Worm (Caenorhabditis elegans) whole organism, mixed stage, embryonic: Measurements from ENCODE around the gene K09C4.7.

Experiments used
- bed-3 ChIP-seq: fragments of 200-800 bp; sonication (Bioruptor generic); optimal IDR thresholded peaks from 3 replicates; lab custom pipeline; 2018; ENCODE audit warnings: mild to moderate bottlenecking, missing genetic modification characterization, moderate library complexity, missing compliant biosample characterization
- ceh-39 ChIP-seq: fragments of 150-350 bp; optimal IDR thresholded peaks from 2 replicates; lab custom pipeline; 2014; ENCODE audit warnings: missing biosample characterization, missing genetic modification characterization
- ceh-43 ChIP-seq: fragments of 200-800 bp; sonication (Bioruptor generic); optimal IDR thresholded peaks from 2 replicates; lab custom pipeline; 2018; ENCODE audit warnings: mild to moderate bottlenecking, missing genetic modification characterization, moderate library complexity, missing compliant biosample characterization
- ceh-83 ChIP-seq: fragments of 200-800 bp; sonication (Bioruptor generic); optimal IDR thresholded peaks from 2 replicates; lab custom pipeline; 2018; ENCODE audit warnings: mild to moderate bottlenecking, missing genetic modification characterization, missing compliant biosample characterization
- ces-1 ChIP-seq: fragments of 150-350 bp; optimal IDR thresholded peaks from 2 replicates; lab custom pipeline; 2014; ENCODE audit warnings: missing biosample characterization, missing genetic modification reagents, missing genetic modification characterization
- cnd-1 ChIP-seq: fragments of 200-800 bp; sonication (Bioruptor generic); optimal IDR thresholded peaks from 2 replicates; lab custom pipeline; 2018; ENCODE audit warnings: mild to moderate bottlenecking, missing genetic modification characterization, missing compliant biosample characterization
- elt-1 ChIP-seq: sonication (generic microtip); optimal IDR thresholded peaks from 2 replicates; lab custom pipeline; 2017; ENCODE audit warnings: missing genetic modification characterization, mild to moderate bottlenecking, missing compliant biosample characterization, antibody characterized with exemption, moderate library complexity, borderline replicate concordance; ENCODE audit not compliant: insufficient read depth
- ham-2 ChIP-seq: fragments of 200-800 bp; sonication (Bioruptor generic); optimal IDR thresholded peaks from 2 replicates; lab custom pipeline; 2018; ENCODE audit warnings: mild to moderate bottlenecking, missing genetic modification characterization, missing compliant biosample characterization
- hlh-1 ChIP-seq: fragments of 150-350 bp; optimal IDR thresholded peaks from 2 replicates; lab custom pipeline; 2014; ENCODE audit warnings: missing biosample characterization, missing genetic modification reagents, missing genetic modification characterization
- lin-13 ChIP-seq: fragments of 150-350 bp; optimal IDR thresholded peaks from 2 replicates; lab custom pipeline; 2014; ENCODE audit warnings: missing biosample characterization, missing genetic modification characterization
- lin-32 ChIP-seq: fragments of 200-800 bp; sonication (Bioruptor generic); optimal IDR thresholded peaks from 2 replicates; lab custom pipeline; 2018; ENCODE audit warnings: mild to moderate bottlenecking, missing genetic modification characterization, missing compliant biosample characterization
- lsy-2 ChIP-seq: fragments of 150-350 bp; optimal IDR thresholded peaks from 2 replicates; lab custom pipeline; 2014; ENCODE audit warnings: missing biosample characterization, missing genetic modification characterization
- mep-1 ChIP-seq: fragments of 150-350 bp; optimal IDR thresholded peaks from 2 replicates; lab custom pipeline; 2017; ENCODE audit warnings: missing biosample characterization, missing genetic modification reagents, missing genetic modification characterization, inconsistent platforms
- mls-2 ChIP-seq: sonication (generic microtip); optimal IDR thresholded peaks from 2 replicates; lab custom pipeline; 2016; ENCODE audit warnings: mild to moderate bottlenecking, missing genetic modification characterization, moderate library complexity, missing compliant biosample characterization
- nhr-2 ChIP-seq: fragments of 150-350 bp; optimal IDR thresholded peaks from 2 replicates; lab custom pipeline; 2014; ENCODE audit warnings: missing biosample characterization, missing genetic modification characterization
- nhr-28 ChIP-seq: fragments of 150-350 bp; optimal IDR thresholded peaks from 2 replicates; lab custom pipeline; 2014; ENCODE audit warnings: missing biosample characterization, missing genetic modification characterization
- nhr-76 ChIP-seq: sonication (generic microtip); optimal IDR thresholded peaks from 2 replicates; lab custom pipeline; 2017; ENCODE audit warnings: missing biosample characterization, missing genetic modification characterization
- pha-4 ChIP-seq: fragments of 150-350 bp; optimal IDR thresholded peaks from 2 replicates; lab custom pipeline; 2018; ENCODE audit warnings: missing biosample characterization, missing genetic modification reagents, missing genetic modification characterization
- snpc-4 ChIP-seq: fragments of 150-350 bp; optimal IDR thresholded peaks from 2 replicates; lab custom pipeline; 2014; ENCODE audit warnings: missing biosample characterization, missing genetic modification characterization
- sptf-1 ChIP-seq: sonication (generic microtip); optimal IDR thresholded peaks from 2 replicates; lab custom pipeline; 2017; ENCODE audit warnings: mild to moderate bottlenecking, missing genetic modification characterization, moderate library complexity, missing compliant biosample characterization
- tbx-8 ChIP-seq: fragments of 200-800 bp; sonication (Bioruptor generic); optimal IDR thresholded peaks from 2 replicates; lab custom pipeline; 2018; ENCODE audit warnings: mild to moderate bottlenecking, missing genetic modification characterization, moderate library complexity, missing compliant biosample characterization
- unc-120 ChIP-seq: sonication (generic microtip); optimal IDR thresholded peaks from 2 replicates; lab custom pipeline; 2017; ENCODE audit warnings: missing genetic modification characterization, missing compliant biosample characterization; ENCODE audit not compliant: poor library complexity, severe bottlenecking
- unc-62 ChIP-seq: fragments of 150-350 bp; optimal IDR thresholded peaks from 2 replicates; lab custom pipeline; 2014; ENCODE audit warnings: missing biosample characterization, missing genetic modification reagents, missing genetic modification characterization
- zip-8 ChIP-seq: fragments of 150-350 bp; optimal IDR thresholded peaks from 2 replicates; lab custom pipeline; 2014; ENCODE audit warnings: missing biosample characterization, missing genetic modification characterization
- ztf-11 ChIP-seq: fragments of 150-350 bp; optimal IDR thresholded peaks from 2 replicates; lab custom pipeline; 2014; ENCODE audit warnings: missing biosample characterization, missing genetic modification characterization

K09C4.7 gene

DNA sequence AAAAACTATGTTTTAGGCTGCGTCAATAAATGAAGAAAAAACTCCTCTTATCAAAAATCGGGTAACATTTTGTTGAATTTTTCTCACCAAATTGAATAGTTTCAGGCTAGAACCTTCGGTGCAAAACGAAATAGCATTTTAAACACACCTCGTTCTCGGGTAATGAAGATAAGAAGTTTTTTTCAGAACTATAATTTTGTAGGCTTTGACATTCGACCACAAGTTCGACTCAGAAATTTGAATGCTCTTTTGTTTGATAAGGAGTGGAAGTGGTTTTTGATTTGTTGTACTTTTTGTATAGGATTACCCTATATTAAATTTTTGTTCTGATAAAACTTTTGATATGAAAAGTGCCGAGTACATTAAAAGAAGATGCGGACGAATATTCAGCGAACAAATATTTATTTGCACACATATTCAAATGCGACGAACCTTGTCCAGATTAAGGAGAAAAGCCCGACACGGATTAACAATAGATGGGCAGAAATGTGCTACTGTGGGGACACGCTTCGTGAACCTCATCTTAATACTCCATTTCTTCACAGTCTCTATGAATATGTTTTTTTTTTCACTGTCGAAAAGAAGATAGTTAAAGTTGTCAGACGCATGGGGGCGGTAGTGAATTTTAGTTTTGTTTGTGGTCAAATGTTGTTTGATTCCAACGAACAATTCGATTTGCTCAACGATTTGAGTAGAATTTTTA is 34.1 kb downstream of the K09C4.7 start:
- TF ChIP-seq sptf-1 (tag; lab: Kevin White, UChicago) (no peak), pha-4 (tag; lab: Kevin White, UChicago) (peak; percentile 53)

DNA sequence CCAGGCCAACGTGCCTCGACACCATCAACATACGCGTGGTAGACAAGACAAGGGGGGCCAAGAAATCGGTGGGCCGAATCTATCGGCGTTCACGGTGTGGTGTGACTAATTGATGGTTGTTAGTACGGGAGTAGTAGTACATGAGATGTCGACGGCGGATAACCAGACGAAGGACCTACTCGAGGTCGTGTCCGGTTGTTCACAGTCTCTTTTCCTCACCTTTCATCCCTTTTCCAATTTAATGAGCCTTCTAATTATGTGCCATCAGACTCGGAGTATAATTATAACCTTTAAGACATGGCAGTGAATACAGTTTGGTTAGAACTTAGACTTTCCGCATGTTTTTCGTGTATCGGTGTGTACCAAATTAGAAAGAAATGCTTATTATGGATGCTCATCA is 38.0 kb downstream of the K09C4.7 start:
- TF ChIP-seq ceh-43 (GFP tag; lab: Kevin White, UChicago), result peak; percentile 63
- no peak for TF ChIP-seq nhr-28
- TF ChIP-seq lin-13 (tag; lab: Kevin White, UChicago), result no peak
- no peak for TF ChIP-seq lsy-2 (tag; lab: Kevin White, UChicago)
- no peak for TF ChIP-seq elt-1 (tag; lab: Kevin White, UChicago)
- no peak for TF ChIP-seq nhr-76 (tag; lab: Kevin White, UChicago)
- peak; percentile 90 for TF ChIP-seq nhr-2 (tag; lab: Kevin White, UChicago)
- TF ChIP-seq zip-8 (tag; lab: Kevin White, UChicago), result no peak
- no peak for TF ChIP-seq ztf-11 (tag; lab: Kevin White, UChicago)
- TF ChIP-seq hlh-1 (tag; lab: Kevin White, UChicago), result no peak
- TF ChIP-seq lin-32, result no peak
- peak; percentile 35 for TF ChIP-seq mls-2
- no peak for TF ChIP-seq unc-120 (tag; lab: Kevin White, UChicago)
- peak; percentile 44 for TF ChIP-seq sptf-1 (tag; lab: Kevin White, UChicago)
- no peak for TF ChIP-seq snpc-4 (tag; lab: Kevin White, UChicago)
- TF ChIP-seq tbx-8 (GFP tag; lab: Kevin White, UChicago), result no peak

DNA sequence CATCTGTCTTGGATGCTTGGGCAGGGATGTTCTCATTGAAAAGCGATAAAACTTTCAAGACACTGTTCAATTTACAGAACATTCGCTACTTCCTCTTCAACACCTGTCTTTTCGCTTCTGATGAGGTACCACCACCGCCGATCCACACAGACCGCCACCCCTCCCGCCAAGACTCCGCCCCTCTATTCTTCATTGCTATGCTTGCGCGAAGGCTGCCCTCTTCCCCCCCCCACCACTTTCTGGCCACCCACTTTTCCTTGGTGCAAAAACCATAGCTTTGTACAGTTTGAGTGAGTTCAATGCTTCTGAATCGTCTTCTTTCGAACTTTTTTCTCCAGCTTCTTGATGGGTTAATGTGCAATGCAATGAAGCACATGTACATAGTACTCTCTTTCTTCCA is 41.3 kb downstream of the K09C4.7 start:
- TF ChIP-seq mls-2 (peak; percentile 36), elt-1 (tag; lab: Kevin White, UChicago) (no peak), cnd-1 (tag; lab: Kevin White, UChicago) (peak; percentile 22), ham-2 (peak; percentile 57), ceh-39 (no peak), bed-3 (GFP tag; lab: Kevin White, UChicago) (no peak), tbx-8 (GFP tag; lab: Kevin White, UChicago) (no peak), sptf-1 (tag; lab: Kevin White, UChicago) (peak; percentile 27)

DNA sequence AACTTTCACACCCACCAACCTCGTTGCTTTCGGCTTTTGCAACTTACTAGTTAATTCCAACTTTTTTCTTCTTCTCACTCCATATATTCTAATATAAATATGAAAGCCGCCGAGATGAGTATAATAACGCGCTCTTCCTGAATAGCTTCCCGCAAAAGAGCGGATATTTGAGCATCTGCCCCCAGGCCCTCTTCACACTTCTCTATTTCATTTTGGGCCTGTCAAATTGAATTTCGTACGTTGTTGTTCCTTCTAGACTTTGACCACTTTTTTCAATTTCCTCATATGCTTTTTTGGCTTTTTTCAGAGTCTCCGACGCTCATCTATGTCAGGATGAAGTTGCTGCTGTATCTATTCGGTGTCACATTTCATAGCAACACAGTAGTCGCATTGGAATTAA is 42.3 kb downstream of the K09C4.7 start, which contains the start of gene ddr-2:
TSS of gene ddr-2 (plus strand) at position 301 of the 400 bp plus-strand sequence.
- TF ChIP-seq mep-1 (tag; lab: Kevin White, UChicago) (no peak), unc-62 (no peak), zip-8 (tag; lab: Kevin White, UChicago) (no peak), ceh-39 (no peak), ces-1 (GFP tag; lab: Kevin White, UChicago) (peak; percentile 67)

DNA sequence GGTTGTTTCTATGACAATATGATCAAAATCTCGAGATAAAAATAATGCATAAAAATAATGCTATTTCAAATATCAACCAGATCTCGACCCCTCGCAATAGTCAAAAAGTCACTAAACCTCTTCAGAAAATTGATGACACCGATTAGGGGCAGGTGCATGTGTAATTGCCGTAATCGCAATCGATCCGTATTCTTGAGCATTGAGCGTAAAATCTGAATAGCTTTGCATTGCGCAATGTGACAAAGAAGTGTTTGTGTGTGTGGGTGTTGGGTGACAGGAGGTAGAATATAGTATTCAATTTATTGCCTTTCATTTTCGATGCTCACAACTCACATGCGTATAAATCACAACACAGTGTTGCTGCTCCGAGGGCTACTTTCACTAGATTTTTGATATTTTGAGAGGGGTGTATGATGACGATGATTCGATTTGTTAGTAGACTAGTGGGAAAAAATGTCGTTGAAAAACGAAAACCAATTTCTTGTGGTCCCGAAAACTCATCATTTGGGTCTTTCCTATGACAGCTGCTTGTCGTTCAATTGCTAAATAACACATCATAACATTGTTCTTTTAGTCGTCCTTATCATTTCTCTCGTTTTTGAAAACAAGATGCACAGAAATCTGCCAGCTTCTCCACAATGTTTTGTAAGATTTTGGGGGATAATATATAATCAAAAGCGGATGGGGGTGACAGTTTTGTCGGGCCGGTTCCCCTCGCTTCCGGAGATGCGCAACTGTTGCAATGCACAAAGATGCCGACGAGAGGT is 43.4 kb downstream of the K09C4.7 start:
- TF ChIP-seq elt-1 (tag; lab: Kevin White, UChicago) (peak; percentile 84), ceh-83 (no peak), snpc-4 (tag; lab: Kevin White, UChicago) (no peak), cnd-1 (tag; lab: Kevin White, UChicago) (no peak), hlh-1 (tag; lab: Kevin White, UChicago) (peak; percentile 75), ces-1 (GFP tag; lab: Kevin White, UChicago) (peak; percentile 44), nhr-2 (tag; lab: Kevin White, UChicago) (peak; percentile 82), zip-8 (tag; lab: Kevin White, UChicago) (peak; percentile 85)

DNA sequence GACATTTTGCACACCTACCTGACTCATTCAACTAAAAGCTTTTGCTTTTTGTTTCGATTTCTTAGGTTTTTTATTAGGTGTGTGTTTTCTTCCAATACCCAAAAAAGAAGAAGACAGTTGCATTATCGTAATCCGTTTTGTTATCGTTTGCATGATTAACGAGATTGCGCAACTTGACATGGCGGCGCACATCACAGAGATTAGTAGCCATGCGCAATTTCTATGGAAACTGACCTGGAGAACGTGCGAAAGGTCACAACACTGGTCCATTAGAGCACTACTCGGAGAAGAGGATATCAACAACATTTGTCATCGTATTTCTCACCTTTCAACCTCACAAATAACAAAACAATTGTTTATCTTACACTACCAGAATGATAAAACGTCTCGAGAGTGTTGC is 44.1 kb downstream of the K09C4.7 start:
- peak; percentile 69 for TF ChIP-seq elt-1 (tag; lab: Kevin White, UChicago)
- peak; percentile 32 for TF ChIP-seq zip-8 (tag; lab: Kevin White, UChicago)
- no peak for TF ChIP-seq nhr-76 (tag; lab: Kevin White, UChicago)
- TF ChIP-seq nhr-2 (tag; lab: Kevin White, UChicago), result peak; percentile 84
